Fruit fly (Drosophila melanogaster) whole organism, embryonic: ENCODE data around the gene mthl9.

Source experiments
- C15 ChIP-seq: fragments of 200-800 bp; sonication (Bioruptor generic); IDR thresholded peaks from 3 replicates; pipeline ENCODE4 v1.3.6; 2022; ENCODE audit warnings: missing biosample characterization, missing genetic modification characterization
- CG10267 ChIP-seq: fragments of 200-800 bp; sonication (Bioruptor generic); optimal IDR thresholded peaks from 2 replicates; lab custom pipeline; 2018; ENCODE audit warnings: missing biosample characterization, mild to moderate bottlenecking, missing genetic modification characterization, moderate library complexity
- CG12299 ChIP-seq: fragments of 200-800 bp; sonication (Bioruptor generic); optimal IDR thresholded peaks from 2 replicates; lab custom pipeline; 2018; ENCODE audit warnings: missing biosample characterization, mild to moderate bottlenecking, missing genetic modification characterization
- CG12659 ChIP-seq: fragments of 200-800 bp; sonication (Bioruptor generic); optimal IDR thresholded peaks from 3 replicates; lab custom pipeline; 2017; ENCODE audit warnings: mild to moderate bottlenecking, missing biosample characterization, missing genetic modification reagents, missing genetic modification characterization
- CG13287 ChIP-seq: fragments of 200-800 bp; sonication (Bioruptor generic); IDR thresholded peaks from 2 replicates; pipeline ENCODE4 v1.3.6; 2022; ENCODE audit warnings: missing biosample characterization, missing genetic modification characterization; ENCODE audit not compliant: partially characterized antibody
- CG13296 ChIP-seq: fragments of 200-800 bp; sonication (Bioruptor generic); optimal IDR thresholded peaks from 3 replicates; lab custom pipeline; 2018; ENCODE audit warnings: missing biosample characterization, mild to moderate bottlenecking, missing genetic modification characterization
- CG13775 ChIP-seq: fragments of 200-800 bp; sonication (Bioruptor generic); optimal IDR thresholded peaks from 3 replicates; lab custom pipeline; 2017; ENCODE audit warnings: missing biosample characterization, mild to moderate bottlenecking, missing genetic modification characterization
- CG14441 ChIP-seq: fragments of 200-800 bp; sonication (Bioruptor generic); IDR thresholded peaks from 2 replicates; pipeline ENCODE4 v1.3.6; 2022; ENCODE audit warnings: missing biosample characterization, missing genetic modification characterization
- CG15269 ChIP-seq: fragments of 200-800 bp; sonication (Bioruptor generic); optimal IDR thresholded peaks from 2 replicates; lab custom pipeline; 2018; ENCODE audit warnings: missing biosample characterization, mild to moderate bottlenecking, missing genetic modification characterization, moderate library complexity
- CG17568 ChIP-seq: fragments of 200-800 bp; sonication (Bioruptor generic); optimal IDR thresholded peaks from 2 replicates; lab custom pipeline; 2018; ENCODE audit warnings: missing biosample characterization, mild to moderate bottlenecking, missing genetic modification characterization, moderate library complexity
- CG1792 ChIP-seq: fragments of 200-800 bp; sonication (Bioruptor generic); optimal IDR thresholded peaks from 2 replicates; lab custom pipeline; 2016; ENCODE audit warnings: missing biosample characterization, missing genetic modification characterization
- CG18011 ChIP-seq: fragments of 200-800 bp; sonication (Bioruptor generic); optimal IDR thresholded peaks from 2 replicates; lab custom pipeline; 2017; ENCODE audit warnings: missing biosample characterization, missing genetic modification characterization, mild to moderate bottlenecking, moderate library complexity, missing genotype
- CG18599 ChIP-seq: fragments of 200-800 bp; sonication (Bioruptor generic); optimal IDR thresholded peaks from 3 replicates; lab custom pipeline; 2017; ENCODE audit warnings: missing biosample characterization, missing genetic modification characterization, mild to moderate bottlenecking, moderate library complexity, missing genetic modification reagents
- CG2129 ChIP-seq: fragments of 200-800 bp; sonication (Bioruptor generic); IDR thresholded peaks from 2 replicates; pipeline ENCODE4 v1.3.6; 2022; ENCODE audit warnings: missing biosample characterization, missing genetic modification characterization; ENCODE audit not compliant: partially characterized antibody
- CG3065 ChIP-seq: fragments of 200-800 bp; sonication (Bioruptor generic); optimal IDR thresholded peaks from 2 replicates; lab custom pipeline; 2016; ENCODE audit warnings: missing biosample characterization, missing genetic modification characterization
- CG32772 ChIP-seq: fragments of 200-800 bp; sonication (Bioruptor generic); IDR thresholded peaks from 2 replicates; pipeline ENCODE4 v1.3.6; 2022; ENCODE audit warnings: missing biosample characterization, missing genetic modification characterization
- CG3847 ChIP-seq: fragments of 200-800 bp; sonication (Bioruptor generic); IDR thresholded peaks from 2 replicates; pipeline ENCODE4 v1.3.6; 2022; ENCODE audit warnings: missing biosample characterization, missing genetic modification characterization
- CG8290 ChIP-seq, 3 experiments: fragments of 200-800 bp; sonication (Bioruptor generic); optimal IDR thresholded peaks; 2 replicates each; lab custom pipeline; 2016 to 2019; ENCODE audit warnings: missing biosample characterization in 3 of 3, missing genetic modification characterization in 3 of 3, mild to moderate bottlenecking in 2 of 3, moderate library complexity in 1 of 3
- CG9609 ChIP-seq: fragments of 200-800 bp; sonication (Bioruptor generic); optimal IDR thresholded peaks from 3 replicates; lab custom pipeline; 2016; ENCODE audit warnings: missing biosample characterization, missing genetic modification characterization
- CHES-1-like ChIP-seq: fragments of 200-800 bp; sonication (Bioruptor generic); optimal IDR thresholded peaks from 2 replicates; lab custom pipeline; 2016; ENCODE audit warnings: missing biosample characterization, missing genetic modification characterization
- Dfd ChIP-seq, 2 experiments: fragments of >200 bp; optimal IDR thresholded peaks; 2 replicates each; lab custom pipeline; 2017; ENCODE audit warnings: missing biosample characterization in 2 of 2, missing genetic modification characterization in 2 of 2
- Ets65A ChIP-seq: fragments of 200-800 bp; sonication (Bioruptor generic); peaks from one replicate; lab custom pipeline; 2016; ENCODE audit warnings: missing biosample characterization, missing genetic modification characterization
- Gug ChIP-seq: fragments of 200-800 bp; sonication (Bioruptor generic); IDR thresholded peaks from 4 replicates; pipeline ENCODE4 v1.3.6; 2022; ENCODE audit warnings: missing biosample characterization, missing genetic modification characterization
- MESR4 ChIP-seq: fragments of 200-800 bp; sonication (Bioruptor generic); optimal IDR thresholded peaks from 2 replicates; lab custom pipeline; 2018; ENCODE audit warnings: missing biosample characterization, mild to moderate bottlenecking, missing genetic modification characterization, moderate library complexity
- Meics ChIP-seq: fragments of 200-800 bp; sonication (Bioruptor generic); optimal IDR thresholded peaks from 2 replicates; lab custom pipeline; 2017; ENCODE audit warnings: missing biosample characterization, mild to moderate bottlenecking, missing genetic modification characterization
- NFAT ChIP-seq: fragments of 200-800 bp; sonication (Bioruptor generic); IDR thresholded peaks from 2 replicates; pipeline ENCODE4 v1.3.6; 2022; ENCODE audit warnings: missing biosample characterization, missing genetic modification characterization
- Neu2 ChIP-seq: fragments of 200-800 bp; sonication (Bioruptor generic); optimal IDR thresholded peaks from 3 replicates; lab custom pipeline; 2016; ENCODE audit warnings: missing biosample characterization, missing genetic modification characterization, borderline replicate concordance
- Nf-YB ChIP-seq: fragments of 200-800 bp; sonication (Bioruptor generic); optimal IDR thresholded peaks from 3 replicates; lab custom pipeline; 2019; ENCODE audit warnings: missing biosample characterization, mild to moderate bottlenecking, missing genetic modification characterization, moderate library complexity
- Nf-YC ChIP-seq: fragments of 200-800 bp; optimal IDR thresholded peaks from 3 replicates; lab custom pipeline; 2019; ENCODE audit warnings: missing biosample characterization, mild to moderate bottlenecking, missing genetic modification characterization, moderate library complexity
- Sin3A ChIP-seq: fragments of >200 bp; optimal IDR thresholded peaks from 2 replicates; lab custom pipeline; 2018
- Sry-δ ChIP-seq: fragments of 200-800 bp; sonication (Bioruptor generic); optimal IDR thresholded peaks from 2 replicates; lab custom pipeline; 2016; ENCODE audit warnings: missing biosample characterization, missing genetic modification characterization
- Stat92E ChIP-seq, 3 experiments: fragments of >200 bp in 2 of 3; fragments of 200-800 bp in 1 of 3; sonication (Bioruptor generic) in 1 of 3; optimal IDR thresholded peaks; 2 replicates each; lab custom pipeline; 2017 to 2019; ENCODE audit warnings: missing biosample characterization in 3 of 3, missing genetic modification characterization in 3 of 3, mild to moderate bottlenecking in 1 of 3, moderate library complexity in 1 of 3
- Usf ChIP-seq: fragments of 200-800 bp; sonication (Bioruptor generic); optimal IDR thresholded peaks from 2 replicates; lab custom pipeline; 2017; ENCODE audit warnings: missing genotype, missing biosample characterization, missing genetic modification characterization
- bbx ChIP-seq: fragments of 200-800 bp; sonication (Bioruptor generic); IDR thresholded peaks from 2 replicates; pipeline ENCODE4 v1.3.6; 2022; ENCODE audit warnings: missing biosample characterization, missing genetic modification characterization; ENCODE audit not compliant: partially characterized antibody
- cad ChIP-seq: fragments of >200 bp; optimal IDR thresholded peaks from 2 replicates; lab custom pipeline; 2017; ENCODE audit warnings: missing biosample characterization, missing genetic modification characterization
- ci ChIP-seq: fragments of 200-800 bp; sonication (Bioruptor generic); IDR thresholded peaks from 3 replicates; pipeline ENCODE4 v1.3.6; 2022; ENCODE audit warnings: missing biosample characterization, missing genetic modification characterization
- corto ChIP-seq: fragments of 200-800 bp; sonication (Bioruptor generic); optimal IDR thresholded peaks from 2 replicates; lab custom pipeline; 2016; ENCODE audit warnings: missing biosample characterization, mild to moderate bottlenecking, missing genetic modification characterization, moderate library complexity
- crc ChIP-seq: fragments of 200-800 bp; sonication (Bioruptor generic); optimal IDR thresholded peaks from 2 replicates; lab custom pipeline; 2016; ENCODE audit warnings: missing biosample characterization, missing genetic modification characterization
- crol ChIP-seq: fragments of 200-800 bp; sonication (Bioruptor generic); IDR thresholded peaks from 2 replicates; pipeline ENCODE4 v1.3.6; 2022; ENCODE audit warnings: missing biosample characterization, missing genetic modification characterization
- da ChIP-seq: fragments of 200-800 bp; sonication (Bioruptor generic); optimal IDR thresholded peaks from 2 replicates; lab custom pipeline; 2016; ENCODE audit warnings: missing biosample characterization, missing genetic modification characterization
- danr ChIP-seq: fragments of 200-800 bp; sonication (Bioruptor generic); IDR thresholded peaks from 2 replicates; pipeline ENCODE4 v1.3.6; 2022; ENCODE audit warnings: missing biosample characterization, missing genetic modification characterization
- dmrt99B ChIP-seq: fragments of 200-800 bp; sonication (Bioruptor generic); optimal IDR thresholded peaks from 2 replicates; lab custom pipeline; 2018; ENCODE audit warnings: missing biosample characterization, mild to moderate bottlenecking, missing genetic modification characterization, moderate library complexity
- ken ChIP-seq: fragments of 200-800 bp; sonication (Bioruptor generic); IDR thresholded peaks from 3 replicates; pipeline ENCODE4 v1.3.6; 2022; ENCODE audit warnings: missing biosample characterization, missing genetic modification characterization
- nom ChIP-seq: fragments of 200-800 bp; sonication (Bioruptor generic); optimal IDR thresholded peaks from 2 replicates; lab custom pipeline; 2017; ENCODE audit warnings: missing biosample characterization, missing genetic modification characterization, mild to moderate bottlenecking, moderate library complexity, missing genetic modification reagents
- tna ChIP-seq: fragments of 200-800 bp; sonication (Bioruptor generic); IDR thresholded peaks from 2 replicates; pipeline ENCODE4 v1.3.6; 2022; ENCODE audit warnings: missing biosample characterization, missing genetic modification characterization; ENCODE audit not compliant: partially characterized antibody
- toy ChIP-seq: fragments of 200-800 bp; sonication (Bioruptor generic); IDR thresholded peaks from 2 replicates; pipeline ENCODE4 v1.3.6; 2022; ENCODE audit warnings: missing biosample characterization, missing genetic modification characterization
- trh ChIP-seq: fragments of 200-800 bp; sonication (Bioruptor generic); optimal IDR thresholded peaks from 2 replicates; lab custom pipeline; 2016; ENCODE audit warnings: missing biosample characterization, missing genetic modification characterization
- twi ChIP-seq: fragments of 200-800 bp; optimal IDR thresholded peaks from 2 replicates; lab custom pipeline; 2019; ENCODE audit warnings: missing biosample characterization, mild to moderate bottlenecking, missing genetic modification characterization, moderate library complexity

Gene mthl9

DNA sequence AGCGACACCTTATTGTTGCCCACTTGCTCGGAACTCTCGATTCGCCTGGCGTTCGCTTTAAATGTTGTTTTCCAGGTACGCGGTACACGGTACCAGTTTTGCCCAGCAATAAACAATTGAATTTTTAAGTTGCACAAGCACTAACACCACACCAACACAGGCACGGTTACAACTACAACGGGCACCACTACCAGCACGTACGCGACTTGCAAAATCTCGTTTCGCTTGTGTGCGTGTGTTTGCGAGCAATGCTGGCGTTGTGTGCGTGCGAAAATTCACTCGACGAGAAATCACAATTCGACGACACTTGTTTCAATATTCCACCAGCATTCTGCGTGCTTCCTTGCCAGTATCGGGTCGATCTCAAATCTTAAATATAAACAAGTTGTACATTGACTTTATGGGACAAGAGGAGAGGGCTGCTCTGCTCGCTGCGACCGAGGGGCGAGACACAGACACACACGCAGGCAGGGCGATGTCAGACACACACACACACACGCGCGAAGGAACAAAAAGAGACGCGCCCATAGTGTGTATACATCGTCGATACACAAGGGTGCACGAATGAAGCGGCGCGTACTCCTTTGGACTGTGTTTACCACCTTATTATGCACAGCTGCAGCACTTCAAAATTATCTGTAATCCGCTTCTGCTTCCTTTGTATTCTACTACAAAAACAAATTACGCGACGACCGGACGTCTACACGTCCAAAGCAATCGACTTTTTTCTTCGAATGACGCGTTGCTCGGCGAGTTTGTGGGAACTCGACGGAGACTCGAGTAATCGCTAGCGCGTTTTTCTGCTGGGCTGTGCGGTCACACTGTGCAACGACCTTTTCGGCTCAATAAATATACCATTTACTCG is 12.7 kb downstream of the mthl9 start, which contains the start of gene fwd (continued):
- TF ChIP-seq CG8290 (GFP tag; optimal IDR thresholded peaks at IDR 0.05; lab: Kevin White, UChicago) (peak; percentile 61), CG8290 (tag; optimal IDR thresholded peaks at IDR 0.05; lab: Kevin White, UChicago) (peak; percentile 77 to 81), CG12299 (tag; lab: Kevin White, UChicago) (no peak), Gug (no peak), twi (tag; lab: Kevin White, UChicago) (peak; percentile 47), CG13287 (no peak; the same call in 1 of the 2 replicates), ci (peak; percentile 72; the same call in 1 of the 3 replicates), Nf-YC (tag; lab: Kevin White, UChicago) (peak; percentile 61), CG18011 (GFP tag; lab: Kevin White, UChicago) (no peak), CG10267 (tag; lab: Kevin White, UChicago) (peak; percentile 65), crol (GFP tag; lab: Robert Waterston, UW) (peak; percentile 89), NFAT (GFP tag; lab: Robert Waterston, UW) (0 out of 2 replicates have a peak, but pooled peaks have one; percentile 13), CG14441 (peak; percentile 20; the same call in 1 of the 2 replicates), ken (GFP tag; lab: Robert Waterston, UW) (no peak; the same call in 2 of the 3 replicates), danr (no peak), CHES-1-like (GFP tag; lab: Kevin White, UChicago) (peak; percentile 70), Usf (no peak), dmrt99B (tag; lab: Kevin White, UChicago) (no peak), Sin3A (peak; percentile 66), CG13775 (no peak), CG2129 (no peak), toy (GFP tag; lab: Robert Waterston, UW) (no peak), tna (GFP tag; lab: Robert Waterston, UW) (no peak), CG12659 (GFP tag; lab: Kevin White, UChicago) (peak; percentile 84), MESR4 (peak; percentile 80), CG13296 (GFP tag; lab: Kevin White, UChicago) (peak; percentile 18), Stat92E (GFP tag; optimal IDR thresholded peaks at IDR 0.05; lab: Kevin White, UChicago) (peak in 1 of 3 experiments; percentile 55), trh (no peak), crc (GFP tag; lab: Kevin White, UChicago) (no peak), corto (GFP tag; lab: Kevin White, UChicago) (no peak), CG18599 (GFP tag; lab: Kevin White, UChicago) (peak; percentile 71), CG32772 (GFP tag; lab: Robert Waterston, UW) (no peak), CG9609 (no peak), Dfd (GFP tag; optimal IDR thresholded peaks at IDR 0.05; lab: Kevin White, UChicago) (no peak), cad (GFP tag; lab: Kevin White, UChicago) (peak; percentile 40), CG3065 (GFP tag; lab: Kevin White, UChicago) (no peak), Neu2 (GFP tag; lab: Kevin White, UChicago) (no peak), CG3847 (GFP tag; lab: Robert Waterston, UW) (peak; percentile 69), C15 (no peak), CG1792 (GFP tag; lab: Kevin White, UChicago) (no peak), Nf-YB (GFP tag; lab: Kevin White, UChicago) (peak; percentile 14), Sry-δ (GFP tag; lab: Kevin White, UChicago) (peak; percentile 53), CG15269 (tag; lab: Kevin White, UChicago) (peak; percentile 29), Ets65A (GFP tag; lab: Kevin White, UChicago) (no peak), bbx (GFP tag; lab: Robert Waterston, UW) (no peak), Meics (GFP tag; lab: Kevin White, UChicago) (peak; percentile 14), CG17568 (GFP tag; lab: Kevin White, UChicago) (no peak), nom (GFP tag; lab: Kevin White, UChicago) (peak; percentile 31), da (no peak)
